Worm (Caenorhabditis elegans) whole organism, young adult: ENCODE measurements around the gene Y55F3BR.6.

Experiments
- D2030.7 ChIP-seq: fragments of 200-800 bp; sonication (Bioruptor generic); IDR thresholded peaks from 2 replicates; pipeline ENCODE4 v1.3.6; 2022; ENCODE audit warnings: missing genetic modification reagents, missing genetic modification characterization, missing compliant biosample characterization
- F22D6.2 ChIP-seq: sonication (generic microtip); optimal IDR thresholded peaks from 2 replicates; lab custom pipeline; 2016; ENCODE audit warnings: mild to moderate bottlenecking, missing genetic modification characterization, missing compliant biosample characterization
- F52B5.7 ChIP-seq: sonication (generic microtip); optimal IDR thresholded peaks from 2 replicates; lab custom pipeline; 2016; ENCODE audit warnings: mild to moderate bottlenecking, missing genetic modification characterization, missing compliant biosample characterization
- F55B11.4 ChIP-seq: sonication (generic microtip); optimal IDR thresholded peaks from 2 replicates; lab custom pipeline; 2016; ENCODE audit warnings: missing compliant biosample characterization, missing genetic modification characterization, borderline replicate concordance; ENCODE audit not compliant: insufficient read depth
- F57A8.1 ChIP-seq: fragments of 200-800 bp; sonication (Bioruptor generic); optimal IDR thresholded peaks from 2 replicates; lab custom pipeline; 2018; ENCODE audit warnings: mild to moderate bottlenecking, missing genetic modification characterization, moderate library complexity, missing compliant biosample characterization
- Y56A3A.18 ChIP-seq: fragments of 200-800 bp; sonication (Bioruptor generic); IDR thresholded peaks from 2 replicates; pipeline ENCODE4 v1.3.6; 2022; ENCODE audit warnings: missing genetic modification reagents, missing genetic modification characterization, missing compliant biosample characterization
- Y67H2A.10 ChIP-seq: fragments of 200-800 bp; sonication (Bioruptor generic); conservative IDR thresholded peaks from 2 replicates; pipeline ENCODE4 v1.3.6; 2022; ENCODE audit warnings: missing genetic modification reagents, missing genetic modification characterization, missing compliant biosample characterization
- Y79H2A.3 ChIP-seq: fragments of 200-800 bp; sonication (Bioruptor generic); conservative IDR thresholded peaks from 2 replicates; pipeline ENCODE4 v1.3.6; 2022; ENCODE audit warnings: missing genetic modification reagents, missing genetic modification characterization, missing compliant biosample characterization
- ama-1 ChIP-seq, 3 experiments: fragments of 150-350 bp in 1 of 3; sonication (generic microtip) in 2 of 3; optimal IDR thresholded peaks; 2 replicates each; lab custom pipeline; 2014 to 2018; ENCODE audit warnings: missing biosample characterization in 2 of 3, missing genetic modification characterization in 2 of 3, missing genetic modification reagents in 2 of 3
- aptf-3 ChIP-seq: fragments of 200-800 bp; sonication (Bioruptor generic); IDR thresholded peaks from 2 replicates; pipeline ENCODE4 v1.3.6; 2022; ENCODE audit warnings: missing genetic modification characterization, missing compliant biosample characterization
- atf-7 ChIP-seq: sonication (generic microtip); optimal IDR thresholded peaks from 2 replicates; lab custom pipeline; 2017; ENCODE audit warnings: mild to moderate bottlenecking, missing genetic modification characterization, missing compliant biosample characterization
- attf-3 ChIP-seq: fragments of 200-800 bp; sonication (Bioruptor generic); conservative IDR thresholded peaks from 2 replicates; pipeline ENCODE4 v1.3.6; 2022; ENCODE audit warnings: missing genetic modification reagents, missing genetic modification characterization, missing compliant biosample characterization
- attf-5 ChIP-seq: fragments of 200-800 bp; sonication (Bioruptor generic); optimal IDR thresholded peaks from 2 replicates; lab custom pipeline; 2018; ENCODE audit warnings: mild to moderate bottlenecking, missing genetic modification characterization, missing compliant biosample characterization
- bed-1 ChIP-seq: fragments of 200-800 bp; sonication (Bioruptor generic); IDR thresholded peaks from 2 replicates; pipeline ENCODE4 v1.3.6; 2022; ENCODE audit warnings: missing genetic modification reagents, missing genetic modification characterization, missing compliant biosample characterization
- cebp-2 ChIP-seq: fragments of 200-800 bp; sonication (Bioruptor generic); IDR thresholded peaks from 2 replicates; pipeline ENCODE4 v1.3.6; 2022; ENCODE audit warnings: missing genetic modification characterization, missing compliant biosample characterization
- ceh-100 ChIP-seq: fragments of 200-800 bp; sonication (Bioruptor generic); IDR thresholded peaks from 2 replicates; pipeline ENCODE4 v1.3.6; 2022; ENCODE audit warnings: missing genetic modification reagents, missing genetic modification characterization, missing compliant biosample characterization
- ceh-27 ChIP-seq: fragments of 200-800 bp; sonication (Bioruptor generic); optimal IDR thresholded peaks from 2 replicates; lab custom pipeline; 2018; ENCODE audit warnings: mild to moderate bottlenecking, missing genetic modification characterization, moderate library complexity, missing compliant biosample characterization
- ceh-58 ChIP-seq: fragments of 200-800 bp; sonication (Bioruptor generic); IDR thresholded peaks from 2 replicates; pipeline ENCODE4 v1.3.6; 2022; ENCODE audit warnings: missing genetic modification characterization, missing compliant biosample characterization
- chd-7 ChIP-seq: sonication (generic microtip); optimal IDR thresholded peaks from 2 replicates; lab custom pipeline; 2016; ENCODE audit warnings: mild to moderate bottlenecking, missing genetic modification characterization, moderate library complexity, missing compliant biosample characterization
- die-1 ChIP-seq: sonication (generic microtip); optimal IDR thresholded peaks from 2 replicates; lab custom pipeline; 2016; ENCODE audit warnings: missing genotype, mild to moderate bottlenecking, missing genetic modification characterization, missing compliant biosample characterization
- dpl-1 ChIP-seq: fragments of 150-350 bp; optimal IDR thresholded peaks from 2 replicates; lab custom pipeline; 2014; ENCODE audit warnings: missing biosample characterization, missing genetic modification reagents, missing genetic modification characterization
- efl-1 ChIP-seq: fragments of 150-350 bp; optimal IDR thresholded peaks from 2 replicates; lab custom pipeline; 2014; ENCODE audit warnings: missing biosample characterization, missing genetic modification reagents, missing genetic modification characterization
- egrh-3 ChIP-seq: fragments of 200-800 bp; sonication (Bioruptor generic); IDR thresholded peaks from 2 replicates; pipeline ENCODE4 v1.3.6; 2022; ENCODE audit warnings: missing genetic modification reagents, missing genetic modification characterization, missing compliant biosample characterization
- ets-4 ChIP-seq: fragments of 200-800 bp; sonication (Bioruptor generic); optimal IDR thresholded peaks from 2 replicates; lab custom pipeline; 2018; ENCODE audit warnings: mild to moderate bottlenecking, missing genetic modification characterization, missing compliant biosample characterization
- gei-17 ChIP-seq: fragments of 200-800 bp; sonication (Bioruptor generic); optimal IDR thresholded peaks from 2 replicates; lab custom pipeline; 2018; ENCODE audit warnings: mild to moderate bottlenecking, missing genetic modification characterization, missing compliant biosample characterization
- him-1 ChIP-seq: sonication (generic microtip); optimal IDR thresholded peaks from 2 replicates; lab custom pipeline; 2016; ENCODE audit warnings: missing genotype, missing genetic modification reagents, missing genetic modification characterization, missing compliant biosample characterization
- hmg-1.2 ChIP-seq: fragments of 200-800 bp; sonication (Bioruptor generic); IDR thresholded peaks from 2 replicates; pipeline ENCODE4 v1.3.6; 2022; ENCODE audit warnings: missing genetic modification reagents, missing genetic modification characterization, missing compliant biosample characterization
- lag-1 ChIP-seq: fragments of 200-800 bp; sonication (Bioruptor generic); IDR thresholded peaks from 2 replicates; pipeline ENCODE4 v1.3.6; 2022; ENCODE audit warnings: missing genetic modification reagents, missing genetic modification characterization, missing compliant biosample characterization
- lin-35 ChIP-seq, 3 experiments: fragments of 150-350 bp in 2 of 3; sonication (generic microtip) in 1 of 3; optimal IDR thresholded peaks; 2 replicates each; lab custom pipeline; 2014 to 2018; ENCODE audit warnings: missing biosample characterization in 3 of 3, missing genetic modification characterization in 3 of 3, missing genetic modification reagents in 3 of 3
- lin-40 ChIP-seq: sonication (generic microtip); optimal IDR thresholded peaks from 2 replicates; lab custom pipeline; 2016; ENCODE audit warnings: missing genetic modification characterization, mild to moderate bottlenecking, missing compliant biosample characterization, missing genotype, missing genetic modification reagents
- lir-1 ChIP-seq: fragments of 200-800 bp; sonication (Bioruptor generic); conservative IDR thresholded peaks from 2 replicates; pipeline ENCODE4 v1.3.6; 2022; ENCODE audit warnings: missing genetic modification reagents, missing genetic modification characterization, missing compliant biosample characterization
- madf-3 ChIP-seq: fragments of 200-800 bp; sonication (Bioruptor generic); IDR thresholded peaks from 2 replicates; pipeline ENCODE4 v1.3.6; 2022; ENCODE audit warnings: missing genetic modification reagents, missing genetic modification characterization, missing compliant biosample characterization
- mcd-1 ChIP-seq: fragments of 200-800 bp; sonication (Bioruptor generic); IDR thresholded peaks from 2 replicates; pipeline ENCODE4 v1.3.6; 2022; ENCODE audit warnings: missing genetic modification reagents, missing genetic modification characterization, missing compliant biosample characterization
- mel-28 ChIP-seq: sonication (generic microtip); optimal IDR thresholded peaks from 2 replicates; lab custom pipeline; 2016; ENCODE audit warnings: borderline replicate concordance, mild to moderate bottlenecking, missing genetic modification characterization, missing compliant biosample characterization
- nhr-179 ChIP-seq: sonication (generic microtip); optimal IDR thresholded peaks from 2 replicates; lab custom pipeline; 2016; ENCODE audit warnings: mild to moderate bottlenecking, missing genetic modification characterization, missing compliant biosample characterization
- nhr-80 ChIP-seq: sonication (generic microtip); optimal IDR thresholded peaks from 2 replicates; lab custom pipeline; 2016; ENCODE audit warnings: missing genetic modification characterization, missing compliant biosample characterization
- rcor-1 ChIP-seq: fragments of 200-800 bp; sonication (Bioruptor generic); IDR thresholded peaks from 2 replicates; pipeline ENCODE4 v1.3.6; 2022; ENCODE audit warnings: missing genetic modification reagents, missing genetic modification characterization, missing compliant biosample characterization
- sea-2 ChIP-seq: fragments of 200-800 bp; sonication (Bioruptor generic); IDR thresholded peaks from 2 replicates; pipeline ENCODE4 v1.3.6; 2022; ENCODE audit warnings: missing genetic modification characterization, missing compliant biosample characterization
- snpc-1.3 ChIP-seq: sonication (generic microtip); optimal IDR thresholded peaks from 2 replicates; lab custom pipeline; 2017; ENCODE audit warnings: missing genetic modification characterization, mild to moderate bottlenecking, missing compliant biosample characterization, antibody characterized with exemption, moderate library complexity, missing genotype, missing genetic modification reagents; ENCODE audit not compliant: insufficient read depth
- snpc-3.4 ChIP-seq: sonication (generic microtip); optimal IDR thresholded peaks from 2 replicates; lab custom pipeline; 2017; ENCODE audit warnings: missing genetic modification characterization, mild to moderate bottlenecking, missing compliant biosample characterization, antibody characterized with exemption, moderate library complexity, missing genotype, missing genetic modification reagents
- snpc-4 ChIP-seq, 5 experiments: fragments of 150-350 bp in 1 of 5; sonication (generic microtip) in 4 of 5; optimal IDR thresholded peaks; 2 replicates each; lab custom pipeline; 2014 to 2018; ENCODE audit warnings: missing genetic modification characterization in 5 of 5, missing biosample characterization in 3 of 5, antibody characterized with exemption in 2 of 5, mild to moderate bottlenecking in 2 of 5, missing compliant biosample characterization in 2 of 5, missing genotype in 2 of 5, moderate library complexity in 2 of 5, missing genetic modification reagents in 1 of 5
- somi-1 ChIP-seq: fragments of 200-800 bp; sonication (Bioruptor generic); optimal IDR thresholded peaks from 2 replicates; lab custom pipeline; 2018; ENCODE audit warnings: mild to moderate bottlenecking, missing genetic modification characterization, missing compliant biosample characterization
- sptf-2 ChIP-seq: fragments of 200-800 bp; sonication (Bioruptor generic); optimal IDR thresholded peaks from 2 replicates; lab custom pipeline; 2018; ENCODE audit warnings: mild to moderate bottlenecking, missing genetic modification characterization, missing compliant biosample characterization
- tbx-9 ChIP-seq: sonication (generic microtip); optimal IDR thresholded peaks from 2 replicates; lab custom pipeline; 2016; ENCODE audit warnings: borderline replicate concordance, missing genetic modification characterization, inconsistent platforms, missing compliant biosample characterization
- xnd-1 ChIP-seq: sonication (generic microtip); optimal IDR thresholded peaks from 2 replicates; lab custom pipeline; 2016; ENCODE audit warnings: missing genotype, missing genetic modification reagents, missing genetic modification characterization, missing compliant biosample characterization
- zfh-2 ChIP-seq: fragments of 200-800 bp; sonication (Bioruptor generic); conservative IDR thresholded peaks from 2 replicates; pipeline ENCODE4 v1.3.6; 2022; ENCODE audit warnings: missing genetic modification reagents, missing genetic modification characterization, missing compliant biosample characterization
- ztf-22 ChIP-seq: fragments of 200-800 bp; sonication (Bioruptor generic); optimal IDR thresholded peaks from 2 replicates; lab custom pipeline; 2018; ENCODE audit warnings: mild to moderate bottlenecking, missing genetic modification characterization, moderate library complexity, missing compliant biosample characterization
- ztf-25 ChIP-seq: fragments of 200-800 bp; sonication (Bioruptor generic); IDR thresholded peaks from 2 replicates; pipeline ENCODE4 v1.3.6; 2022; ENCODE audit warnings: missing genetic modification reagents, missing genetic modification characterization, missing compliant biosample characterization

The Y55F3BR.6 gene

ce11 chrIV:829107-829506, 12.8 kb downstream of the Y55F3BR.6 start:
- TF ChIP-seq lag-1 (GFP tag; lab: Robert Waterston, UW): no peak
- TF ChIP-seq ztf-22 (GFP tag; lab: Kevin White, UChicago): no peak
- no peak for TF ChIP-seq nhr-80
- no peak for TF ChIP-seq Y67H2A.10 (GFP tag; lab: Robert Waterston, UW)
- no peak for TF ChIP-seq ceh-27 (GFP tag; lab: Kevin White, UChicago)
- TF ChIP-seq ceh-58 (GFP tag; lab: Robert Waterston, UW): no peak
- TF ChIP-seq mel-28: no peak
- TF ChIP-seq ama-1 (optimal IDR thresholded peaks at IDR 0.05; lab: Kevin White, UChicago): no peak
- no peak for TF ChIP-seq ama-1 (GFP tag; optimal IDR thresholded peaks at IDR 0.05; lab: Kevin White, UChicago)
- no peak for TF ChIP-seq gei-17
- TF ChIP-seq hmg-1.2 (GFP tag; lab: Robert Waterston, UW): no peak
- no peak for TF ChIP-seq cebp-2
- no peak for TF ChIP-seq bed-1
- TF ChIP-seq D2030.7 (GFP tag; lab: Robert Waterston, UW): no peak
- no peak for TF ChIP-seq lin-40 (tag; lab: Kevin White, UChicago)
- no peak for TF ChIP-seq attf-3 (GFP tag; lab: Robert Waterston, UW)
- no peak for TF ChIP-seq zfh-2
- TF ChIP-seq ztf-25: no peak

- no peak for TF ChIP-seq Y56A3A.18 (GFP tag; lab: Robert Waterston, UW)
- no peak for TF ChIP-seq efl-1
- peak in 1 of 3 experiments; percentile 35 for TF ChIP-seq lin-35 (GFP tag; optimal IDR thresholded peaks at IDR 0.05; lab: Kevin White, UChicago)
- no peak for TF ChIP-seq ztf-25
- no peak for TF ChIP-seq tbx-9 (tag; lab: Kevin White, UChicago)
- TF ChIP-seq hmg-1.2 (GFP tag; lab: Robert Waterston, UW): peak; percentile 80
- no peak for TF ChIP-seq F52B5.7
- TF ChIP-seq xnd-1 (tag; lab: Kevin White, UChicago): no peak
- TF ChIP-seq snpc-1.3 (tag; lab: Kevin White, UChicago): no peak
- TF ChIP-seq F22D6.2 (tag; lab: Kevin White, UChicago): no peak
- no peak for TF ChIP-seq lir-1 (GFP tag; lab: Robert Waterston, UW)
- TF ChIP-seq somi-1 (GFP tag; lab: Kevin White, UChicago): peak; percentile 7
- no peak for TF ChIP-seq snpc-3.4 (tag; lab: Kevin White, UChicago)
- no peak for TF ChIP-seq ets-4 (GFP tag; lab: Kevin White, UChicago)
- no peak for TF ChIP-seq nhr-179 (tag; lab: Kevin White, UChicago)
- TF ChIP-seq attf-5: no peak
- TF ChIP-seq atf-7: no peak
- no peak for TF ChIP-seq dpl-1 (GFP tag; lab: Kevin White, UChicago)
- TF ChIP-seq sptf-2 (GFP tag; lab: Kevin White, UChicago): no peak
- no peak for TF ChIP-seq F55B11.4 (tag; lab: Kevin White, UChicago)
- no peak for TF ChIP-seq aptf-3 (GFP tag; lab: Robert Waterston, UW)
- no peak for TF ChIP-seq chd-7
- TF ChIP-seq snpc-4 (GFP tag; optimal IDR thresholded peaks at IDR 0.05; lab: Kevin White, UChicago): no peak
- TF ChIP-seq snpc-4 (tag; optimal IDR thresholded peaks at IDR 0.05; lab: Kevin White, UChicago): peak in 1 of 4 experiments; percentile 17
- TF ChIP-seq F57A8.1: no peak
- TF ChIP-seq rcor-1 (GFP tag; lab: Robert Waterston, UW): no peak
- peak; percentile 58 for TF ChIP-seq mcd-1 (GFP tag; lab: Robert Waterston, UW)
- no peak for TF ChIP-seq Y79H2A.3 (GFP tag; lab: Robert Waterston, UW)
- no peak for TF ChIP-seq egrh-3 (GFP tag; lab: Robert Waterston, UW)
- TF ChIP-seq ceh-100 (GFP tag; lab: Robert Waterston, UW): no peak
- TF ChIP-seq die-1 (tag; lab: Kevin White, UChicago): no peak
- no peak for TF ChIP-seq sea-2
- TF ChIP-seq madf-3 (GFP tag; lab: Robert Waterston, UW): no peak
- TF ChIP-seq him-1: no peak
Observed at ce11 chrIV:828427-828826, 13.5 kb downstream of the Y55F3BR.6 start.
